Worm (Caenorhabditis elegans) whole organism, young adult: ENCODE measurements around the gene cbp-1.

Source experiments
- B0035.1 ChIP-seq: sonication (generic microtip); optimal IDR thresholded peaks from 2 replicates; lab custom pipeline; 2016; ENCODE audit warnings: missing genetic modification characterization, mild to moderate bottlenecking, missing compliant biosample characterization, missing genotype, missing genetic modification reagents
- B0336.3 ChIP-seq: fragments of 200-800 bp; sonication (Bioruptor generic); IDR thresholded peaks from 2 replicates; pipeline ENCODE4 v1.3.6; 2022; ENCODE audit warnings: missing genetic modification characterization, missing compliant biosample characterization
- C06A6.2 ChIP-seq: fragments of 200-800 bp; sonication (Bioruptor generic); conservative IDR thresholded peaks from 2 replicates; pipeline ENCODE4 v1.3.6; 2022; ENCODE audit warnings: missing genetic modification characterization, missing compliant biosample characterization
- F22D6.2 ChIP-seq: sonication (generic microtip); optimal IDR thresholded peaks from 2 replicates; lab custom pipeline; 2016; ENCODE audit warnings: mild to moderate bottlenecking, missing genetic modification characterization, missing compliant biosample characterization
- F37B4.10 ChIP-seq: fragments of 200-800 bp; sonication (Bioruptor generic); IDR thresholded peaks from 2 replicates; pipeline ENCODE4 v1.3.6; 2022; ENCODE audit warnings: missing genetic modification characterization, missing compliant biosample characterization
- F49E8.2 ChIP-seq: sonication (generic microtip); optimal IDR thresholded peaks from 3 replicates; lab custom pipeline; 2017; ENCODE audit warnings: missing genetic modification characterization, mild to moderate bottlenecking, missing compliant biosample characterization, antibody characterized with exemption, moderate library complexity; ENCODE audit not compliant: insufficient read depth
- F52B5.7 ChIP-seq: sonication (generic microtip); optimal IDR thresholded peaks from 2 replicates; lab custom pipeline; 2016; ENCODE audit warnings: mild to moderate bottlenecking, missing genetic modification characterization, missing compliant biosample characterization
- F55B11.4 ChIP-seq: sonication (generic microtip); optimal IDR thresholded peaks from 2 replicates; lab custom pipeline; 2016; ENCODE audit warnings: missing compliant biosample characterization, missing genetic modification characterization, borderline replicate concordance; ENCODE audit not compliant: insufficient read depth
- T07F8.4 ChIP-seq: sonication (generic microtip); optimal IDR thresholded peaks from 2 replicates; lab custom pipeline; 2016; ENCODE audit warnings: mild to moderate bottlenecking, missing genetic modification characterization, moderate library complexity, missing compliant biosample characterization
- T26A5.8 ChIP-seq: sonication (generic microtip); optimal IDR thresholded peaks from 2 replicates; lab custom pipeline; 2016; ENCODE audit warnings: missing genetic modification characterization, missing compliant biosample characterization
- attf-3 ChIP-seq: fragments of 200-800 bp; sonication (Bioruptor generic); conservative IDR thresholded peaks from 2 replicates; pipeline ENCODE4 v1.3.6; 2022; ENCODE audit warnings: missing genetic modification reagents, missing genetic modification characterization, missing compliant biosample characterization
- attf-6 ChIP-seq: fragments of 200-800 bp; sonication (Bioruptor generic); IDR thresholded peaks from 2 replicates; pipeline ENCODE4 v1.3.6; 2022; ENCODE audit warnings: missing genetic modification reagents, missing genetic modification characterization, missing compliant biosample characterization
- bed-2 ChIP-seq: fragments of 200-800 bp; sonication (Bioruptor generic); IDR thresholded peaks from 2 replicates; pipeline ENCODE4 v1.3.6; 2022; ENCODE audit warnings: missing genetic modification reagents, missing genetic modification characterization, missing compliant biosample characterization
- ccch-3 ChIP-seq: fragments of 200-800 bp; sonication (Bioruptor generic); optimal IDR thresholded peaks from 2 replicates; lab custom pipeline; 2018; ENCODE audit warnings: mild to moderate bottlenecking, missing genetic modification characterization, missing compliant biosample characterization
- cebp-2 ChIP-seq: fragments of 200-800 bp; sonication (Bioruptor generic); IDR thresholded peaks from 2 replicates; pipeline ENCODE4 v1.3.6; 2022; ENCODE audit warnings: missing genetic modification characterization, missing compliant biosample characterization
- ceh-58 ChIP-seq: fragments of 200-800 bp; sonication (Bioruptor generic); IDR thresholded peaks from 2 replicates; pipeline ENCODE4 v1.3.6; 2022; ENCODE audit warnings: missing genetic modification characterization, missing compliant biosample characterization
- dpff-1 ChIP-seq: sonication (generic microtip); optimal IDR thresholded peaks from 2 replicates; lab custom pipeline; 2017; ENCODE audit warnings: mild to moderate bottlenecking, missing genetic modification characterization, missing compliant biosample characterization
- efl-1 ChIP-seq: fragments of 150-350 bp; optimal IDR thresholded peaks from 2 replicates; lab custom pipeline; 2014; ENCODE audit warnings: missing biosample characterization, missing genetic modification reagents, missing genetic modification characterization
- him-1 ChIP-seq: sonication (generic microtip); optimal IDR thresholded peaks from 2 replicates; lab custom pipeline; 2016; ENCODE audit warnings: missing genotype, missing genetic modification reagents, missing genetic modification characterization, missing compliant biosample characterization
- hlh-26 ChIP-seq: fragments of 200-800 bp; sonication (Bioruptor generic); conservative IDR thresholded peaks from 2 replicates; pipeline ENCODE4 v1.3.6; 2022; ENCODE audit warnings: missing genetic modification reagents, missing genetic modification characterization, missing compliant biosample characterization
- hmg-1.2 ChIP-seq: fragments of 200-800 bp; sonication (Bioruptor generic); IDR thresholded peaks from 2 replicates; pipeline ENCODE4 v1.3.6; 2022; ENCODE audit warnings: missing genetic modification reagents, missing genetic modification characterization, missing compliant biosample characterization
- let-526 ChIP-seq: fragments of 200-800 bp; sonication (Bioruptor generic); IDR thresholded peaks from 2 replicates; pipeline ENCODE4 v1.3.6; 2022; ENCODE audit warnings: missing genetic modification reagents, missing genetic modification characterization, missing compliant biosample characterization
- lin-35 ChIP-seq, 3 experiments: fragments of 150-350 bp in 2 of 3; sonication (generic microtip) in 1 of 3; optimal IDR thresholded peaks; 2 replicates each; lab custom pipeline; 2014 to 2018; ENCODE audit warnings: missing biosample characterization in 3 of 3, missing genetic modification characterization in 3 of 3, missing genetic modification reagents in 3 of 3
- lin-54 ChIP-seq: fragments of 200-800 bp; sonication (Bioruptor generic); optimal IDR thresholded peaks from 2 replicates; lab custom pipeline; 2018; ENCODE audit warnings: mild to moderate bottlenecking, missing genetic modification characterization, missing compliant biosample characterization
- lir-1 ChIP-seq: fragments of 200-800 bp; sonication (Bioruptor generic); conservative IDR thresholded peaks from 2 replicates; pipeline ENCODE4 v1.3.6; 2022; ENCODE audit warnings: missing genetic modification reagents, missing genetic modification characterization, missing compliant biosample characterization
- lsl-1 ChIP-seq: fragments of 200-800 bp; sonication (Bioruptor generic); optimal IDR thresholded peaks from 2 replicates; lab custom pipeline; 2018; ENCODE audit warnings: mild to moderate bottlenecking, missing genetic modification characterization, moderate library complexity, missing compliant biosample characterization
- madf-10 ChIP-seq: sonication (generic microtip); optimal IDR thresholded peaks from 2 replicates; lab custom pipeline; 2016; ENCODE audit warnings: mild to moderate bottlenecking, missing genetic modification characterization, missing compliant biosample characterization
- mcd-1 ChIP-seq: fragments of 200-800 bp; sonication (Bioruptor generic); IDR thresholded peaks from 2 replicates; pipeline ENCODE4 v1.3.6; 2022; ENCODE audit warnings: missing genetic modification reagents, missing genetic modification characterization, missing compliant biosample characterization
- mes-4 ChIP-seq: sonication (generic microtip); optimal IDR thresholded peaks from 2 replicates; lab custom pipeline; 2016; ENCODE audit warnings: missing genotype, missing genetic modification characterization, missing compliant biosample characterization
- nfya-2 ChIP-seq: fragments of 200-800 bp; sonication (Bioruptor generic); IDR thresholded peaks from 2 replicates; pipeline ENCODE4 v1.3.6; 2022; ENCODE audit warnings: missing genetic modification reagents, missing genetic modification characterization, missing compliant biosample characterization
- nfyb-1 ChIP-seq: fragments of 200-800 bp; sonication (Bioruptor generic); IDR thresholded peaks from 2 replicates; pipeline ENCODE4 v1.3.6; 2022; ENCODE audit warnings: missing genetic modification reagents, missing genetic modification characterization, missing compliant biosample characterization
- nhr-120 ChIP-seq: fragments of 200-800 bp; sonication (Bioruptor generic); IDR thresholded peaks from 2 replicates; pipeline ENCODE4 v1.3.6; 2022; ENCODE audit warnings: missing genetic modification characterization, missing compliant biosample characterization
- nhr-90 ChIP-seq: sonication (generic microtip); optimal IDR thresholded peaks from 2 replicates; lab custom pipeline; 2016; ENCODE audit warnings: missing genotype, mild to moderate bottlenecking, missing genetic modification characterization, missing compliant biosample characterization
- pbrm-1 ChIP-seq: fragments of 200-800 bp; sonication (Bioruptor generic); IDR thresholded peaks from 2 replicates; pipeline ENCODE4 v1.3.6; 2022; ENCODE audit warnings: missing genetic modification reagents, missing genetic modification characterization, missing compliant biosample characterization
- rcor-1 ChIP-seq: fragments of 200-800 bp; sonication (Bioruptor generic); IDR thresholded peaks from 2 replicates; pipeline ENCODE4 v1.3.6; 2022; ENCODE audit warnings: missing genetic modification reagents, missing genetic modification characterization, missing compliant biosample characterization
- rec-8 ChIP-seq, 2 experiments: sonication (generic microtip); optimal IDR thresholded peaks; 2 replicates each; lab custom pipeline; 2016; ENCODE audit warnings: mild to moderate bottlenecking in 2 of 2, missing genetic modification characterization in 2 of 2, missing genetic modification reagents in 2 of 2, missing genotype in 2 of 2, missing biosample characterization in 1 of 2, missing compliant biosample characterization in 1 of 2, moderate library complexity in 1 of 2
- repo-1 ChIP-seq: sonication (generic microtip); optimal IDR thresholded peaks from 2 replicates; lab custom pipeline; 2017; ENCODE audit warnings: mild to moderate bottlenecking, missing genetic modification characterization, missing compliant biosample characterization
- sdz-38 ChIP-seq: sonication (generic microtip); optimal IDR thresholded peaks from 2 replicates; lab custom pipeline; 2016; ENCODE audit warnings: missing genotype, missing genetic modification characterization, missing compliant biosample characterization
- sea-2 ChIP-seq: fragments of 200-800 bp; sonication (Bioruptor generic); IDR thresholded peaks from 2 replicates; pipeline ENCODE4 v1.3.6; 2022; ENCODE audit warnings: missing genetic modification characterization, missing compliant biosample characterization
- snpc-1.3 ChIP-seq: sonication (generic microtip); optimal IDR thresholded peaks from 2 replicates; lab custom pipeline; 2017; ENCODE audit warnings: missing genetic modification characterization, mild to moderate bottlenecking, missing compliant biosample characterization, antibody characterized with exemption, moderate library complexity, missing genotype, missing genetic modification reagents; ENCODE audit not compliant: insufficient read depth
- snpc-3.4 ChIP-seq: sonication (generic microtip); optimal IDR thresholded peaks from 2 replicates; lab custom pipeline; 2017; ENCODE audit warnings: missing genetic modification characterization, mild to moderate bottlenecking, missing compliant biosample characterization, antibody characterized with exemption, moderate library complexity, missing genotype, missing genetic modification reagents
- snpc-4 ChIP-seq, 5 experiments: fragments of 150-350 bp in 1 of 5; sonication (generic microtip) in 4 of 5; optimal IDR thresholded peaks; 2 replicates each; lab custom pipeline; 2014 to 2018; ENCODE audit warnings: missing genetic modification characterization in 5 of 5, missing biosample characterization in 3 of 5, antibody characterized with exemption in 2 of 5, mild to moderate bottlenecking in 2 of 5, missing compliant biosample characterization in 2 of 5, missing genotype in 2 of 5, moderate library complexity in 2 of 5, missing genetic modification reagents in 1 of 5
- somi-1 ChIP-seq: fragments of 200-800 bp; sonication (Bioruptor generic); optimal IDR thresholded peaks from 2 replicates; lab custom pipeline; 2018; ENCODE audit warnings: mild to moderate bottlenecking, missing genetic modification characterization, missing compliant biosample characterization
- sptf-2 ChIP-seq: fragments of 200-800 bp; sonication (Bioruptor generic); optimal IDR thresholded peaks from 2 replicates; lab custom pipeline; 2018; ENCODE audit warnings: mild to moderate bottlenecking, missing genetic modification characterization, missing compliant biosample characterization
- tlf-1 ChIP-seq: fragments of 200-800 bp; sonication (Bioruptor generic); optimal IDR thresholded peaks from 2 replicates; lab custom pipeline; 2018; ENCODE audit warnings: mild to moderate bottlenecking, missing genetic modification characterization, missing compliant biosample characterization
- unc-62 ChIP-seq: fragments of 150-350 bp; optimal IDR thresholded peaks from 2 replicates; lab custom pipeline; 2014; ENCODE audit warnings: missing biosample characterization, missing genetic modification reagents, missing genetic modification characterization
- xnd-1 ChIP-seq: sonication (generic microtip); optimal IDR thresholded peaks from 2 replicates; lab custom pipeline; 2016; ENCODE audit warnings: missing genotype, missing genetic modification reagents, missing genetic modification characterization, missing compliant biosample characterization
- ztf-28 ChIP-seq: fragments of 200-800 bp; sonication (Bioruptor generic); IDR thresholded peaks from 2 replicates; pipeline ENCODE4 v1.3.6; 2022; ENCODE audit warnings: missing genetic modification reagents, missing genetic modification characterization, missing compliant biosample characterization
- ztf-6 ChIP-seq: fragments of 200-800 bp; sonication (Bioruptor generic); IDR thresholded peaks from 2 replicates; pipeline ENCODE4 v1.3.6; 2022; ENCODE audit warnings: missing genetic modification reagents, missing genetic modification characterization, missing compliant biosample characterization

Gene cbp-1

ce11 chrIII:9746665-9747064 lies 19.6 kb upstream of the cbp-1 start (continued):
- TF ChIP-seq F22D6.2 (tag; lab: Kevin White, UChicago) (no peak), ceh-58 (no peak), bed-2 (GFP tag; lab: Robert Waterston, UW) (no peak), him-1 (tag; lab: Kevin White, UChicago) (no peak), ztf-28 (no peak), efl-1 (GFP tag; lab: Kevin White, UChicago) (peak; percentile 85), let-526 (GFP tag; lab: Robert Waterston, UW) (no peak), nfyb-1 (GFP tag; lab: Robert Waterston, UW) (no peak), pbrm-1 (GFP tag; lab: Robert Waterston, UW) (no peak), snpc-3.4 (peak; percentile 22), F52B5.7 (tag; lab: Kevin White, UChicago) (no peak), mes-4 (no peak), tlf-1 (GFP tag; lab: Kevin White, UChicago) (no peak), F55B11.4 (tag; lab: Kevin White, UChicago) (no peak), F37B4.10 (GFP tag; lab: Robert Waterston, UW) (no peak), snpc-1.3 (tag; lab: Kevin White, UChicago) (peak; percentile 56), rec-8 (tag; optimal IDR thresholded peaks at IDR 0.05; lab: Kevin White, UChicago) (no peak), sea-2 (GFP tag; lab: Robert Waterston, UW) (no peak), mcd-1 (GFP tag; lab: Robert Waterston, UW) (no peak), B0336.3 (GFP tag; lab: Robert Waterston, UW) (no peak), ccch-3 (GFP tag; lab: Kevin White, UChicago) (no peak), somi-1 (GFP tag; lab: Kevin White, UChicago) (no peak), attf-6 (GFP tag; lab: Robert Waterston, UW) (no peak), cebp-2 (GFP tag; lab: Robert Waterston, UW) (no peak), F49E8.2 (peak; percentile 78), sdz-38 (no peak), lin-54 (peak; percentile 37), C06A6.2 (no peak), xnd-1 (tag; lab: Kevin White, UChicago) (peak; percentile 71), nhr-120 (GFP tag; lab: Robert Waterston, UW) (no peak), snpc-4 (GFP tag; optimal IDR thresholded peaks at IDR 0.05; lab: Kevin White, UChicago) (no peak), snpc-4 (tag; optimal IDR thresholded peaks at IDR 0.05; lab: Kevin White, UChicago) (peak in 2 of 4 experiments; percentile 7 to 10), hmg-1.2 (GFP tag; lab: Robert Waterston, UW) (peak; percentile 75), dpff-1 (tag; lab: Kevin White, UChicago) (no peak), lir-1 (GFP tag; lab: Robert Waterston, UW) (no peak), unc-62 (GFP tag; lab: Kevin White, UChicago) (no peak), ztf-6 (no peak), attf-3 (GFP tag; lab: Robert Waterston, UW) (no peak), B0035.1 (no peak), nfya-2 (GFP tag; lab: Robert Waterston, UW) (no peak), hlh-26 (GFP tag; lab: Robert Waterston, UW) (no peak), T07F8.4 (tag; lab: Kevin White, UChicago) (no peak), repo-1 (tag; lab: Kevin White, UChicago) (no peak), nhr-90 (tag; lab: Kevin White, UChicago) (no peak), madf-10 (tag; lab: Kevin White, UChicago) (no peak), lin-35 (GFP tag; optimal IDR thresholded peaks at IDR 0.05; lab: Kevin White, UChicago) (no peak), T26A5.8 (no peak), lsl-1 (GFP tag; lab: Kevin White, UChicago) (peak; percentile 65), rcor-1 (GFP tag; lab: Robert Waterston, UW) (no peak), sptf-2 (no peak)
